Worm (Caenorhabditis elegans) whole organism, late embryonic: ENCODE data around the gene B0334.13.
A peak's percentile ranks its signal among the peaks of the same experiment; 100 is the strongest.

Experiments
- C08G9.2 ChIP-seq: sonication (generic microtip); optimal IDR thresholded peaks from 2 replicates; lab custom pipeline; 2016; ENCODE audit warnings: mild to moderate bottlenecking, missing genetic modification characterization, moderate library complexity, missing compliant biosample characterization
- T23F11.4 ChIP-seq: fragments of 200-800 bp; sonication (Bioruptor generic); optimal IDR thresholded peaks from 2 replicates; lab custom pipeline; 2018; ENCODE audit warnings: mild to moderate bottlenecking, missing genetic modification characterization, missing compliant biosample characterization
- Y22D7AL.16 ChIP-seq: sonication (generic microtip); optimal IDR thresholded peaks from 2 replicates; lab custom pipeline; 2016; ENCODE audit warnings: missing genetic modification characterization, missing compliant biosample characterization
- ama-1 ChIP-seq: fragments of 150-350 bp; optimal IDR thresholded peaks from 2 replicates; lab custom pipeline; 2014
- ceh-14 ChIP-seq: sonication (generic microtip); optimal IDR thresholded peaks from 2 replicates; lab custom pipeline; 2016; ENCODE audit warnings: missing genotype, missing genetic modification characterization, missing compliant biosample characterization
- ceh-18 ChIP-seq: sonication (generic microtip); optimal IDR thresholded peaks from 2 replicates; lab custom pipeline; 2016; ENCODE audit warnings: missing genetic modification characterization, missing compliant biosample characterization
- ceh-19 ChIP-seq: fragments of 200-800 bp; sonication (Bioruptor generic); optimal IDR thresholded peaks from 2 replicates; lab custom pipeline; 2018; ENCODE audit warnings: mild to moderate bottlenecking, missing genetic modification characterization, missing compliant biosample characterization
- ceh-2 ChIP-seq: sonication (generic microtip); optimal IDR thresholded peaks from 2 replicates; lab custom pipeline; 2016; ENCODE audit warnings: missing genotype, missing genetic modification characterization, missing compliant biosample characterization
- ceh-22 ChIP-seq: sonication (generic microtip); optimal IDR thresholded peaks from 2 replicates; lab custom pipeline; 2017; ENCODE audit warnings: missing biosample characterization, missing genetic modification characterization
- ceh-31 ChIP-seq: sonication (generic microtip); optimal IDR thresholded peaks from 2 replicates; lab custom pipeline; 2016; ENCODE audit warnings: missing genetic modification characterization, missing compliant biosample characterization
- ceh-34 ChIP-seq: sonication (generic microtip); optimal IDR thresholded peaks from 2 replicates; lab custom pipeline; 2016; ENCODE audit warnings: mild to moderate bottlenecking, missing genetic modification characterization, missing compliant biosample characterization
- ceh-45 ChIP-seq: fragments of 200-800 bp; sonication (Bioruptor generic); IDR thresholded peaks from 2 replicates; pipeline ENCODE4 v1.3.6; 2022; ENCODE audit warnings: missing genetic modification reagents, missing genetic modification characterization, missing compliant biosample characterization
- ceh-6 ChIP-seq: fragments of 200-800 bp; sonication (Bioruptor generic); optimal IDR thresholded peaks from 2 replicates; lab custom pipeline; 2018; ENCODE audit warnings: mild to moderate bottlenecking, missing genetic modification characterization, missing compliant biosample characterization
- che-1 ChIP-seq: sonication (generic microtip); optimal IDR thresholded peaks from 2 replicates; lab custom pipeline; 2016; ENCODE audit warnings: mild to moderate bottlenecking, missing genetic modification characterization, missing compliant biosample characterization
- dmd-4 ChIP-seq: sonication (generic microtip); optimal IDR thresholded peaks from 2 replicates; lab custom pipeline; 2016; ENCODE audit warnings: borderline replicate concordance, missing genetic modification characterization, missing compliant biosample characterization
- elt-2 ChIP-seq: sonication (generic microtip); optimal IDR thresholded peaks from 2 replicates; lab custom pipeline; 2016; ENCODE audit warnings: missing genetic modification reagents, missing genetic modification characterization, missing compliant biosample characterization
- ets-4 ChIP-seq: sonication (generic microtip); optimal IDR thresholded peaks from 2 replicates; lab custom pipeline; 2016; ENCODE audit warnings: missing genetic modification characterization, missing compliant biosample characterization
- eyg-1 ChIP-seq: sonication (generic microtip); optimal IDR thresholded peaks from 2 replicates; lab custom pipeline; 2016; ENCODE audit warnings: missing genotype, missing genetic modification characterization, missing compliant biosample characterization
- fax-1 ChIP-seq: sonication (generic microtip); optimal IDR thresholded peaks from 2 replicates; lab custom pipeline; 2016; ENCODE audit warnings: missing genotype, missing genetic modification characterization, missing compliant biosample characterization
- fkh-10 ChIP-seq: fragments of 150-350 bp; optimal IDR thresholded peaks from 2 replicates; lab custom pipeline; 2014; ENCODE audit warnings: missing biosample characterization, missing genetic modification reagents, missing genetic modification characterization
- fkh-6 ChIP-seq: sonication (generic microtip); optimal IDR thresholded peaks from 2 replicates; lab custom pipeline; 2016; ENCODE audit warnings: missing genetic modification characterization, missing compliant biosample characterization
- hlh-13 ChIP-seq: fragments of 200-800 bp; sonication (Bioruptor generic); optimal IDR thresholded peaks from 2 replicates; lab custom pipeline; 2018; ENCODE audit warnings: mild to moderate bottlenecking, missing genetic modification characterization, missing compliant biosample characterization
- hlh-15 ChIP-seq: sonication (generic microtip); optimal IDR thresholded peaks from 2 replicates; lab custom pipeline; 2016; ENCODE audit warnings: missing genetic modification characterization, missing compliant biosample characterization
- hlh-30 ChIP-seq: sonication (generic microtip); optimal IDR thresholded peaks from 2 replicates; lab custom pipeline; 2017; ENCODE audit warnings: antibody characterized with exemption, missing genetic modification characterization, missing compliant biosample characterization; ENCODE audit not compliant: insufficient read depth
- hlh-8 ChIP-seq: sonication (generic microtip); optimal IDR thresholded peaks from 2 replicates; lab custom pipeline; 2016; ENCODE audit warnings: missing genotype, missing genetic modification characterization, missing compliant biosample characterization
- lim-6 ChIP-seq: sonication (generic microtip); optimal IDR thresholded peaks from 2 replicates; lab custom pipeline; 2016; ENCODE audit warnings: missing genetic modification characterization, missing compliant biosample characterization
- lin-11 ChIP-seq: fragments of 200-800 bp; sonication (Bioruptor generic); optimal IDR thresholded peaks from 2 replicates; lab custom pipeline; 2018; ENCODE audit warnings: mild to moderate bottlenecking, missing genetic modification characterization, missing compliant biosample characterization
- mec-3 ChIP-seq: sonication (generic microtip); optimal IDR thresholded peaks from 2 replicates; lab custom pipeline; 2016; ENCODE audit warnings: borderline replicate concordance, missing genetic modification characterization, missing compliant biosample characterization
- nhr-11 ChIP-seq: fragments of 150-350 bp; optimal IDR thresholded peaks from 2 replicates; lab custom pipeline; 2014; ENCODE audit warnings: missing biosample characterization, missing genetic modification characterization
- nhr-232 ChIP-seq: sonication (generic microtip); optimal IDR thresholded peaks from 2 replicates; lab custom pipeline; 2016; ENCODE audit warnings: missing genetic modification characterization, missing compliant biosample characterization
- npax-4 ChIP-seq: sonication (generic microtip); optimal IDR thresholded peaks from 2 replicates; lab custom pipeline; 2016; ENCODE audit warnings: missing genetic modification characterization, missing compliant biosample characterization
- pat-9 ChIP-seq: fragments of 200-800 bp; sonication (Bioruptor generic); optimal IDR thresholded peaks from 2 replicates; lab custom pipeline; 2018; ENCODE audit warnings: mild to moderate bottlenecking, missing genetic modification characterization, moderate library complexity, missing compliant biosample characterization
- pax-1 ChIP-seq: fragments of 150-350 bp; optimal IDR thresholded peaks from 2 replicates; lab custom pipeline; 2014; ENCODE audit warnings: missing biosample characterization, missing genetic modification characterization
- pqm-1 ChIP-seq: sonication (generic microtip); optimal IDR thresholded peaks from 2 replicates; lab custom pipeline; 2016; ENCODE audit warnings: missing genetic modification characterization, missing compliant biosample characterization
- pros-1 ChIP-seq: fragments of 150-350 bp; optimal IDR thresholded peaks from 2 replicates; lab custom pipeline; 2014; ENCODE audit warnings: missing biosample characterization, missing genetic modification reagents, missing genetic modification characterization
- ref-2 ChIP-seq: sonication (generic microtip); optimal IDR thresholded peaks from 2 replicates; lab custom pipeline; 2016; ENCODE audit warnings: missing genetic modification characterization, missing compliant biosample characterization
- rnt-1 ChIP-seq: sonication (generic microtip); optimal IDR thresholded peaks from 2 replicates; lab custom pipeline; 2016; ENCODE audit warnings: missing genetic modification characterization, missing compliant biosample characterization
- sox-4 ChIP-seq: sonication (generic microtip); optimal IDR thresholded peaks from 2 replicates; lab custom pipeline; 2017; ENCODE audit warnings: mild to moderate bottlenecking, missing genetic modification characterization, inconsistent platforms, missing compliant biosample characterization
- syd-9 ChIP-seq: sonication (generic microtip); optimal IDR thresholded peaks from 2 replicates; lab custom pipeline; 2016; ENCODE audit warnings: mild to moderate bottlenecking, missing genetic modification characterization, moderate library complexity, missing compliant biosample characterization
- tbx-2 ChIP-seq: sonication (generic microtip); optimal IDR thresholded peaks from 2 replicates; lab custom pipeline; 2016; ENCODE audit warnings: missing genetic modification characterization, missing compliant biosample characterization
- tbx-7 ChIP-seq: sonication (generic microtip); optimal IDR thresholded peaks from 2 replicates; lab custom pipeline; 2016; ENCODE audit warnings: missing genotype, missing genetic modification characterization, missing compliant biosample characterization
- ttx-3 ChIP-seq: sonication (generic microtip); optimal IDR thresholded peaks from 2 replicates; lab custom pipeline; 2016; ENCODE audit warnings: missing genetic modification reagents, missing genetic modification characterization, missing compliant biosample characterization
- unc-3 ChIP-seq, 2 experiments: fragments of 200-800 bp in 1 of 2; sonication (Bioruptor generic) in 1 of 2; sonication (generic microtip) in 1 of 2; conservative IDR thresholded peaks in 1 of 2; optimal IDR thresholded peaks in 1 of 2; 2 replicates each; pipeline versions ENCODE4 v1.3.6 to Lab custom; 2016 to 2022; ENCODE audit warnings: missing compliant biosample characterization in 2 of 2, missing genetic modification characterization in 2 of 2, missing genetic modification reagents in 1 of 2
- unc-86 ChIP-seq: sonication (generic microtip); optimal IDR thresholded peaks from 2 replicates; lab custom pipeline; 2016; ENCODE audit warnings: missing genetic modification characterization, missing compliant biosample characterization
- ztf-16 ChIP-seq: sonication (generic microtip); optimal IDR thresholded peaks from 2 replicates; lab custom pipeline; 2017; ENCODE audit warnings: missing genetic modification characterization, missing compliant biosample characterization

The B0334.13 gene

ce11 chrII:11473525-11474181 is 14.4 kb upstream of the B0334.13 start, which contains the start of the genes metl-1 and W02B12.11 (continued):
- TF ChIP-seq eyg-1 (tag; lab: Kevin White, UChicago): no peak

- TF ChIP-seq tbx-7 (tag; lab: Kevin White, UChicago) (no peak), ceh-34 (no peak), fkh-6 (no peak), elt-2 (tag; lab: Kevin White, UChicago) (no peak), ceh-19 (no peak), ceh-6 (GFP tag; lab: Kevin White, UChicago) (no peak), nhr-232 (tag; lab: Kevin White, UChicago) (no peak), ama-1 (lab: Kevin White, UChicago) (no peak), ceh-45 (no peak)
Measured at ce11 chrII:11476410-11476809, 11.7 kb upstream of the B0334.13 start, which contains the start of gene W02B12.16. Gene W02B12.16, minus strand, starts transcription at chrII:11476510.

ce11 chrII:11479076-11479475 is 9.0 kb upstream of the B0334.13 start, which contains the start of gene W02B12.12:
Gene W02B12.12, minus strand, starts transcription at chrII:11479176.
- TF ChIP-seq pax-1 (no peak), rnt-1 (tag; lab: Kevin White, UChicago) (no peak), elt-2 (tag; lab: Kevin White, UChicago) (no peak), dmd-4 (tag; lab: Kevin White, UChicago) (no peak), hlh-8 (tag; lab: Kevin White, UChicago) (no peak)

- no peak for TF ChIP-seq pax-1
- peak; percentile 87 for TF ChIP-seq mec-3
- no peak for TF ChIP-seq fkh-10
- TF ChIP-seq ttx-3 (tag; lab: Kevin White, UChicago): peak; percentile 96
- TF ChIP-seq unc-3 (GFP tag; conservative IDR thresholded peaks at IDR 0.05; lab: Robert Waterston, UW): peak; percentile 91
- peak; percentile 92 for TF ChIP-seq unc-3 (tag; optimal IDR thresholded peaks at IDR 0.05; lab: Kevin White, UChicago)
- peak; percentile 93 for TF ChIP-seq hlh-13 (GFP tag; lab: Kevin White, UChicago)
- peak; percentile 96 for TF ChIP-seq fkh-6
- TF ChIP-seq ztf-16 (tag; lab: Kevin White, UChicago): peak; percentile 95
- no peak for TF ChIP-seq nhr-11
- peak; percentile 96 for TF ChIP-seq che-1 (tag; lab: Kevin White, UChicago)
- TF ChIP-seq ceh-18 (tag; lab: Kevin White, UChicago): peak; percentile 91
- TF ChIP-seq ceh-14: peak; percentile 94
- peak; percentile 96 for TF ChIP-seq hlh-15 (tag; lab: Kevin White, UChicago)
- peak; percentile 95 for TF ChIP-seq tbx-2 (tag; lab: Kevin White, UChicago)
- TF ChIP-seq ama-1 (lab: Kevin White, UChicago): no peak
- peak; percentile 85 for TF ChIP-seq C08G9.2 (tag; lab: Kevin White, UChicago)
- peak; percentile 85 for TF ChIP-seq ceh-31 (tag; lab: Kevin White, UChicago)
- peak; percentile 98 for TF ChIP-seq Y22D7AL.16 (tag; lab: Kevin White, UChicago)
- peak; percentile 96 for TF ChIP-seq ceh-19
- peak; percentile 86 for TF ChIP-seq ceh-2
- TF ChIP-seq pros-1 (tag; lab: Kevin White, UChicago): no peak
- TF ChIP-seq lim-6 (tag; lab: Kevin White, UChicago): peak; percentile 76
- peak; percentile 93 for TF ChIP-seq unc-86 (tag; lab: Kevin White, UChicago)
- peak; percentile 56 for TF ChIP-seq ets-4 (tag; lab: Kevin White, UChicago)
- peak; percentile 94 for TF ChIP-seq nhr-232 (tag; lab: Kevin White, UChicago)
- peak; percentile 97 for TF ChIP-seq sox-4 (tag; lab: Kevin White, UChicago)
- peak; percentile 94 for TF ChIP-seq lin-11 (tag; lab: Kevin White, UChicago)
- peak; percentile 83 for TF ChIP-seq pqm-1
- TF ChIP-seq ref-2 (tag; lab: Kevin White, UChicago): peak; percentile 96
- TF ChIP-seq syd-9: peak; percentile 97
- TF ChIP-seq rnt-1 (tag; lab: Kevin White, UChicago): peak; percentile 37
- peak; percentile 97 for TF ChIP-seq pat-9
- TF ChIP-seq fax-1 (tag; lab: Kevin White, UChicago): peak; percentile 93
- peak; percentile 78 for TF ChIP-seq hlh-30 (tag; lab: Kevin White, UChicago)
- peak; percentile 26 for TF ChIP-seq ceh-22 (tag; lab: Kevin White, UChicago)
- peak; percentile 94 for TF ChIP-seq T23F11.4 (GFP tag; lab: Kevin White, UChicago)
- TF ChIP-seq npax-4 (tag; lab: Kevin White, UChicago): peak; percentile 95
Measured at ce11 chrII:11484600-11484999, 3.5 kb upstream of the B0334.13 start.
